Worm (Caenorhabditis elegans) whole organism, L2 larva: ENCODE data around the gene srbc-59.

Source experiments
- Y55F3AM.14 ChIP-seq: fragments of 200-800 bp; sonication (Bioruptor generic); optimal IDR thresholded peaks from 2 replicates; lab custom pipeline; 2018; ENCODE audit warnings: mild to moderate bottlenecking, missing genetic modification characterization, missing compliant biosample characterization
- ama-1 ChIP-seq: fragments of 150-350 bp; optimal IDR thresholded peaks from 2 replicates; lab custom pipeline; 2018; ENCODE audit warnings: inconsistent platforms
- nhr-6 ChIP-seq: fragments of 150-350 bp; optimal IDR thresholded peaks from 2 replicates; lab custom pipeline; 2014; ENCODE audit warnings: missing biosample characterization, missing genetic modification characterization

DNA sequence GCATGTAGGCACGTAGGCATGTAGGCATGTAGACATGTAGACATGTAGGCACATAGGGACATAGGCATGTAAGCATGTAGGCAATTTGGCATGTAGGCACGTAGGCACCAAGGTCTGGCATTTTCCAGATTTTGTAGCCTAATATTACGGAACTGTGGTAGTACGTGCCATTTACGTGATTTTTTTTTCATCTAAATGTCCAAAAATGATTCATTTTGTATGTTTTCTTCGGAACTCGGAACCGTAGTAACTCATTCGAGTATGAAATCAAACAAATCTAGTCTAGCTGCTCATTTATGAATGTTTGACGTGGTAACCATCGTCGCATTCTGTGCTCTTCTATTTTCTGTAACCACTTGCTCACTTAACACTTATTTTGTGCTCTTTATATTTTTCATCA is at the start of gene srbc-59:
- TF ChIP-seq Y55F3AM.14 (GFP tag; lab: Kevin White, UChicago) (no peak), nhr-6 (tag; lab: Kevin White, UChicago) (no peak), ama-1 (lab: Kevin White, UChicago) (no peak)
